Fruit fly (Drosophila melanogaster): ENCODE results near the gene CG9259.

The CG9259 gene

dm6 chr2L:21104326-21104725 is 15.2 kb downstream of the CG9259 start, which contains the start of the genes CG46307 and Nhe2 (continued):
- no peak for TF ChIP-seq exex (tag; optimal IDR thresholded peaks at IDR 0.05)
- no peak for TF ChIP-seq ttk (GFP tag; IDR thresholded peaks at IDR 0.05)
- no peak for TF ChIP-seq Ssrp (tag; optimal IDR thresholded peaks at IDR 0.05)
- TF ChIP-seq fu2 (GFP tag; optimal IDR thresholded peaks at IDR 0.05) = no peak
- TF ChIP-seq CG10543 (GFP tag; optimal IDR thresholded peaks at IDR 0.05) = no peak
- 0 out of 3 replicates have a peak, but pooled peaks have one; percentile 51 for TF ChIP-seq CG34422 (GFP tag; IDR thresholded peaks at IDR 0.05)
- no peak for TF ChIP-seq pfk (GFP tag; optimal IDR thresholded peaks at IDR 0.05)
- no peak for TF ChIP-seq CG6689 (GFP tag; IDR thresholded peaks at IDR 0.05)
- TF ChIP-seq CG7987 (GFP tag; optimal IDR thresholded peaks at IDR 0.05) = no peak
- no peak for TF ChIP-seq lola (GFP tag; optimal IDR thresholded peaks at IDR 0.05)
- no peak for TF ChIP-seq crc (GFP tag; optimal IDR thresholded peaks at IDR 0.05)
- TF ChIP-seq ap (GFP tag; IDR thresholded peaks at IDR 0.05) = no peak
- no peak for TF ChIP-seq Adf1 (GFP tag; IDR thresholded peaks at IDR 0.05)
- TF ChIP-seq wek (GFP tag; optimal IDR thresholded peaks at IDR 0.05) = no peak
- TF ChIP-seq CG31224 (GFP tag; IDR thresholded peaks at IDR 0.05) = no peak
- no peak for TF ChIP-seq org-1 (GFP tag; optimal IDR thresholded peaks at IDR 0.05)
- no peak for TF ChIP-seq lov (optimal IDR thresholded peaks at IDR 0.05)
- no peak for TF ChIP-seq lov (GFP tag; IDR thresholded peaks at IDR 0.05)
- no peak for TF ChIP-seq lilli (GFP tag; optimal IDR thresholded peaks at IDR 0.05)
- TF ChIP-seq schlank (tag; optimal IDR thresholded peaks at IDR 0.05) = no peak
- peak in 1 of 3 experiments; percentile 22 for TF ChIP-seq Stat92E (GFP tag; optimal IDR thresholded peaks at IDR 0.05)
- TF ChIP-seq Fer3 (tag; optimal IDR thresholded peaks at IDR 0.05) = no peak
- no peak for TF ChIP-seq Ravus (GFP tag; IDR thresholded peaks at IDR 0.05)
- peak; percentile 62 for TF ChIP-seq stwl (tag; optimal IDR thresholded peaks at IDR 0.05)
- no peak for TF ChIP-seq fd64A (GFP tag; optimal IDR thresholded peaks at IDR 0.05)
- no peak for TF ChIP-seq fru (optimal IDR thresholded peaks at IDR 0.05)
- TF ChIP-seq Dip2 (GFP tag; IDR thresholded peaks at IDR 0.05) = no peak
- TF ChIP-seq dpn (GFP tag; optimal IDR thresholded peaks at IDR 0.05) = no peak
- peak; percentile 6 for TF ChIP-seq CG4424 (GFP tag; optimal IDR thresholded peaks at IDR 0.05)
- TF ChIP-seq oc (tag; optimal IDR thresholded peaks at IDR 0.05) = no peak
- TF ChIP-seq CG11560 (tag; IDR thresholded peaks at IDR 0.05) = no peak
- no peak for TF ChIP-seq CG8944 (GFP tag; optimal IDR thresholded peaks at IDR 0.05)
- no peak for TF ChIP-seq chm (GFP tag; IDR thresholded peaks at IDR 0.05)
- no peak for TF ChIP-seq CG2678 (tag; optimal IDR thresholded peaks at IDR 0.05)
- no peak for TF ChIP-seq slp2 (GFP tag; optimal IDR thresholded peaks at IDR 0.05)
- no peak for TF ChIP-seq CG32532 (GFP tag; IDR thresholded peaks at IDR 0.05)
- peak; percentile 22 for TF ChIP-seq CG12659 (GFP tag; optimal IDR thresholded peaks at IDR 0.05)
- TF ChIP-seq CG4404 (GFP tag; IDR thresholded peaks at IDR 0.05) = no peak
- peak; percentile 21 for TF ChIP-seq BEAF-32 (GFP tag; optimal IDR thresholded peaks at IDR 0.05)
- peak; percentile 38 for TF ChIP-seq Sry-δ (GFP tag; optimal IDR thresholded peaks at IDR 0.05)
- no peak for TF ChIP-seq CG11696 (GFP tag; IDR thresholded peaks at IDR 0.05)
- no peak for TF ChIP-seq CG9609 (GFP tag; optimal IDR thresholded peaks at IDR 0.05)
- TF ChIP-seq CG1603 (tag; optimal IDR thresholded peaks at IDR 0.05) = peak; percentile 35
- no peak for TF ChIP-seq CG4282 (GFP tag; optimal IDR thresholded peaks at IDR 0.05)
- TF ChIP-seq H15 (GFP tag; IDR thresholded peaks at IDR 0.05) = no peak
- no peak for TF ChIP-seq CG3726 (GFP tag; IDR thresholded peaks at IDR 0.05)
- TF ChIP-seq CG3847 (GFP tag; IDR thresholded peaks at IDR 0.05) = no peak
- TF ChIP-seq CG4707 (GFP tag; optimal IDR thresholded peaks at IDR 0.05) = no peak
- no peak for TF ChIP-seq dan (GFP tag; IDR thresholded peaks at IDR 0.05)
- no peak for TF ChIP-seq maf-S (GFP tag; optimal IDR thresholded peaks at IDR 0.05)
- no peak for TF ChIP-seq gro (GFP tag; optimal IDR thresholded peaks at IDR 0.05)
- no peak for TF ChIP-seq Usf (GFP tag; optimal IDR thresholded peaks at IDR 0.05)
- TF ChIP-seq amos (GFP tag; IDR thresholded peaks at IDR 0.05; ENCODE audit: partially characterized antibody) = peak; percentile 38; the same call in 1 of the 2 replicates

All from whole organism, embryonic.